Worm (Caenorhabditis elegans) whole organism, midembryonic: ENCODE results near the gene his-8.

Experiments used
- T22C8.4 ChIP-seq: fragments of 200-800 bp; sonication (Bioruptor generic); IDR thresholded peaks from 2 replicates; pipeline ENCODE4 v1.3.6; 2022; ENCODE audit warnings: missing genetic modification characterization, missing compliant biosample characterization
- cog-1 ChIP-seq: sonication (generic microtip); optimal IDR thresholded peaks from 2 replicates; lab custom pipeline; 2016; ENCODE audit warnings: missing genetic modification characterization, missing compliant biosample characterization
- flt-1 ChIP-seq: fragments of 200-800 bp; sonication (Bioruptor generic); IDR thresholded peaks from 2 replicates; pipeline ENCODE4 v1.3.6; 2022; ENCODE audit warnings: missing genetic modification characterization, missing compliant biosample characterization
- klf-2 ChIP-seq: fragments of 200-800 bp; sonication (Bioruptor generic); conservative IDR thresholded peaks from 2 replicates; pipeline ENCODE4 v1.3.6; 2022; ENCODE audit warnings: missing genetic modification reagents, missing genetic modification characterization, missing compliant biosample characterization
- med-1 ChIP-seq: sonication (generic microtip); optimal IDR thresholded peaks from 2 replicates; lab custom pipeline; 2017; ENCODE audit warnings: missing genetic modification characterization, mild to moderate bottlenecking, missing compliant biosample characterization, antibody characterized with exemption, missing genetic modification reagents; ENCODE audit not compliant: insufficient read depth
- ref-1 ChIP-seq: fragments of 200-800 bp; sonication (Bioruptor generic); conservative IDR thresholded peaks from 2 replicates; pipeline ENCODE4 v1.3.6; 2022; ENCODE audit warnings: missing genetic modification reagents, missing genetic modification characterization, missing compliant biosample characterization
- tab-1 ChIP-seq: fragments of 200-800 bp; sonication (Bioruptor generic); IDR thresholded peaks from 2 replicates; pipeline ENCODE4 v1.3.6; 2022; ENCODE audit warnings: missing genetic modification characterization, missing compliant biosample characterization
- ztf-23 ChIP-seq: fragments of 200-800 bp; sonication (Bioruptor generic); IDR thresholded peaks from 2 replicates; pipeline ENCODE4 v1.3.6; 2022; ENCODE audit warnings: missing genetic modification reagents, missing genetic modification characterization, missing compliant biosample characterization
- ztf-29 ChIP-seq: fragments of 200-800 bp; sonication (Bioruptor generic); IDR thresholded peaks from 2 replicates; pipeline ENCODE4 v1.3.6; 2022; ENCODE audit warnings: missing genetic modification reagents, missing genetic modification characterization, missing compliant biosample characterization

DNA sequence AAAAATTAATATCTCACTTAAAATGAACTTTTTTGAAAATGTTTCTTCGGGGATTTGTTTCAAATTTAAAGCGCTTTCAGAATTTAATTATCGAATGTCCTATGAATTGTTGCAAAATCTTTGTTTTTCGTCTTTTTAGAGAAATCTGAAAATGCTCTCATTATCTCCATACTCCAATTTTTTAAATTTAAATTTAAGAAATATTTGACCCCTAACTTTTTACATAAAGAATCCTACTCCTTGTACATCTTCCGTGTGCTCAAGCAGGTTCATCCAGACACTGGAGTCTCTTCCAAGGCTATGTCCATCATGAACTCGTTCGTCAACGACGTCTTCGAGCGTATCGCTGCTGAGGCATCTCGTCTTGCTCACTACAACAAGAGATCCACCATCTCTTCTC is 3.3 kb upstream of the his-8 start, which contains the start of gene his-39:
- TF ChIP-seq ztf-29 (GFP tag; lab: Robert Waterston, UW) (no peak), flt-1 (no peak), med-1 (GFP tag; lab: Kevin White, UChicago) (no peak), T22C8.4 (GFP tag; lab: Robert Waterston, UW) (no peak), ztf-23 (no peak), tab-1 (GFP tag; lab: Robert Waterston, UW) (no peak), ref-1 (GFP tag; lab: Robert Waterston, UW) (no peak), klf-2 (no peak), cog-1 (tag; lab: Kevin White, UChicago) (no peak)
